Worm (Caenorhabditis elegans) whole organism, L1 larva: Measurements from ENCODE around the gene cdc-48.1.

Experiments used
- aly-2 ChIP-seq: fragments of 150-350 bp; optimal IDR thresholded peaks from 2 replicates; lab custom pipeline; 2014; ENCODE audit warnings: missing biosample characterization, missing genetic modification characterization
- ama-1 ChIP-seq: fragments of 150-350 bp; optimal IDR thresholded peaks from 2 replicates; lab custom pipeline; 2014
- ceh-63 ChIP-seq: fragments of 200-800 bp; sonication (Bioruptor generic); optimal IDR thresholded peaks from 2 replicates; lab custom pipeline; 2018; ENCODE audit warnings: mild to moderate bottlenecking, missing genetic modification characterization, missing compliant biosample characterization
- ceh-8 ChIP-seq: fragments of 200-800 bp; sonication (Bioruptor generic); optimal IDR thresholded peaks from 2 replicates; lab custom pipeline; 2018; ENCODE audit warnings: mild to moderate bottlenecking, missing genetic modification characterization, moderate library complexity, missing compliant biosample characterization
- dpl-1 ChIP-seq, 3 experiments: fragments of 150-350 bp in 2 of 3; sonication (generic microtip) in 1 of 3; optimal IDR thresholded peaks; 2 replicates each; lab custom pipeline; 2014 to 2017; ENCODE audit warnings: missing biosample characterization in 3 of 3, missing genetic modification characterization in 3 of 3, missing genetic modification reagents in 3 of 3
- dsc-1 ChIP-seq: sonication (generic microtip); optimal IDR thresholded peaks from 2 replicates; lab custom pipeline; 2016; ENCODE audit warnings: mild to moderate bottlenecking, missing genetic modification characterization, missing compliant biosample characterization
- efl-1 ChIP-seq, 4 experiments: fragments of 150-350 bp; optimal IDR thresholded peaks in 3 of 4; peaks in 1 of 4; 1 replicate in 1 of 4; 2 replicates in 3 of 4; lab custom pipeline; 2014; ENCODE audit warnings: missing biosample characterization in 2 of 4, missing genetic modification characterization in 2 of 4, missing genetic modification reagents in 2 of 4
- efl-3 ChIP-seq: fragments of 200-800 bp; sonication (Bioruptor generic); optimal IDR thresholded peaks from 2 replicates; lab custom pipeline; 2018; ENCODE audit warnings: mild to moderate bottlenecking, missing genetic modification characterization, missing compliant biosample characterization
- elt-2 ChIP-seq: sonication (generic microtip); optimal IDR thresholded peaks from 2 replicates; lab custom pipeline; 2016; ENCODE audit warnings: missing genetic modification characterization, mild to moderate bottlenecking, inconsistent platforms, missing compliant biosample characterization, missing genetic modification reagents
- elt-3 ChIP-seq, 6 experiments: fragments of 150-350 bp in 1 of 6; sonication (generic microtip); optimal IDR thresholded peaks; 2 replicates each; lab custom pipeline; 2017 to 2018; ENCODE audit warnings: missing biosample characterization in 6 of 6, missing genetic modification characterization in 6 of 6, inconsistent platforms in 1 of 6
- ets-5 ChIP-seq: fragments of 200-800 bp; sonication (Bioruptor generic); IDR thresholded peaks from 2 replicates; pipeline ENCODE4 v1.3.6; 2022; ENCODE audit warnings: missing genetic modification characterization, missing compliant biosample characterization
- fkh-10 ChIP-seq: sonication (generic microtip); optimal IDR thresholded peaks from 2 replicates; lab custom pipeline; 2017; ENCODE audit warnings: missing biosample characterization, missing genetic modification reagents, missing genetic modification characterization
- fkh-4 ChIP-seq: sonication (generic microtip); optimal IDR thresholded peaks from 2 replicates; lab custom pipeline; 2016; ENCODE audit warnings: missing compliant biosample characterization, missing genetic modification characterization, borderline replicate concordance
- fos-1 ChIP-seq: fragments of 150-350 bp; optimal IDR thresholded peaks from 2 replicates; lab custom pipeline; 2014; ENCODE audit warnings: missing biosample characterization, missing genetic modification characterization
- irx-1 ChIP-seq: sonication (generic microtip); optimal IDR thresholded peaks from 2 replicates; lab custom pipeline; 2016; ENCODE audit warnings: missing genetic modification characterization, missing compliant biosample characterization
- isw-1 ChIP-seq: fragments of 200-800 bp; sonication (Bioruptor generic); IDR thresholded peaks from 2 replicates; pipeline ENCODE4 v1.3.6; 2022; ENCODE audit warnings: missing genetic modification characterization, missing compliant biosample characterization
- jun-1 ChIP-seq: fragments of 150-350 bp; optimal IDR thresholded peaks from 2 replicates; lab custom pipeline; 2014; ENCODE audit warnings: missing biosample characterization, missing genetic modification reagents, missing genetic modification characterization
- lin-14 ChIP-seq: fragments of 200-800 bp; sonication (Bioruptor generic); optimal IDR thresholded peaks from 2 replicates; lab custom pipeline; 2018; ENCODE audit warnings: mild to moderate bottlenecking, missing genetic modification characterization, moderate library complexity, missing compliant biosample characterization
- lin-15B ChIP-seq: fragments of 150-350 bp; sonication (generic microtip); optimal IDR thresholded peaks from 3 replicates; lab custom pipeline; 2014; ENCODE audit warnings: missing biosample characterization, missing genetic modification characterization
- lin-35 ChIP-seq, 2 experiments: fragments of 150-350 bp; optimal IDR thresholded peaks; 2 replicates each; lab custom pipeline; 2014; ENCODE audit warnings: missing biosample characterization in 2 of 2, missing genetic modification characterization in 2 of 2, missing genetic modification reagents in 2 of 2
- lin-39 ChIP-seq: fragments of 150-350 bp; optimal IDR thresholded peaks from 2 replicates; lab custom pipeline; 2014; ENCODE audit warnings: missing biosample characterization, missing genetic modification reagents, missing genetic modification characterization
- lir-3 ChIP-seq: sonication (generic microtip); optimal IDR thresholded peaks from 2 replicates; lab custom pipeline; 2016; ENCODE audit warnings: mild to moderate bottlenecking, missing genetic modification characterization, moderate library complexity, missing compliant biosample characterization; ENCODE audit not compliant: poor library complexity
- lsy-2 ChIP-seq, 2 experiments: fragments of 150-350 bp; optimal IDR thresholded peaks; 2 replicates each; lab custom pipeline; 2014; ENCODE audit warnings: missing biosample characterization in 2 of 2, missing genetic modification characterization in 2 of 2
- mab-9 ChIP-seq: fragments of 200-800 bp; sonication (Bioruptor generic); IDR thresholded peaks from 2 replicates; pipeline ENCODE4 v1.3.6; 2022; ENCODE audit warnings: missing genetic modification reagents, missing genetic modification characterization, missing compliant biosample characterization
- mdl-1 ChIP-seq, 2 experiments: fragments of 150-350 bp; optimal IDR thresholded peaks; 2 replicates each; lab custom pipeline; 2014 to 2017; ENCODE audit warnings: missing biosample characterization in 2 of 2, missing genetic modification characterization in 2 of 2, inconsistent platforms in 1 of 2
- nhr-11 ChIP-seq: fragments of 150-350 bp; optimal IDR thresholded peaks from 2 replicates; lab custom pipeline; 2014; ENCODE audit warnings: missing biosample characterization, missing genetic modification characterization
- nhr-237 ChIP-seq: fragments of 150-350 bp; optimal IDR thresholded peaks from 2 replicates; lab custom pipeline; 2014; ENCODE audit warnings: missing biosample characterization, missing genetic modification characterization
- nhr-47 ChIP-seq: sonication (generic microtip); optimal IDR thresholded peaks from 2 replicates; lab custom pipeline; 2016; ENCODE audit warnings: mild to moderate bottlenecking, missing genetic modification characterization, moderate library complexity, missing compliant biosample characterization
- nhr-71 ChIP-seq: sonication (generic microtip); optimal IDR thresholded peaks from 2 replicates; lab custom pipeline; 2016; ENCODE audit warnings: mild to moderate bottlenecking, missing genetic modification characterization, moderate library complexity, missing compliant biosample characterization
- nhr-85 ChIP-seq: sonication (generic microtip); peaks from one replicate; lab custom pipeline; 2016; ENCODE audit warnings: missing genetic modification characterization, inconsistent platforms, missing compliant biosample characterization
- nhr-90 ChIP-seq: sonication (generic microtip); optimal IDR thresholded peaks from 2 replicates; lab custom pipeline; 2016; ENCODE audit warnings: mild to moderate bottlenecking, missing genetic modification characterization, missing compliant biosample characterization; ENCODE audit not compliant: poor library complexity
- pag-3 ChIP-seq: sonication (generic microtip); optimal IDR thresholded peaks from 2 replicates; lab custom pipeline; 2017; ENCODE audit warnings: missing genetic modification characterization, mild to moderate bottlenecking, missing compliant biosample characterization, antibody characterized with exemption, borderline replicate concordance; ENCODE audit not compliant: insufficient read depth
- pax-3 ChIP-seq: fragments of 200-800 bp; sonication (Bioruptor generic); optimal IDR thresholded peaks from 2 replicates; lab custom pipeline; 2018; ENCODE audit warnings: mild to moderate bottlenecking, missing genetic modification characterization, moderate library complexity, missing compliant biosample characterization
- rnt-1 ChIP-seq: sonication (generic microtip); optimal IDR thresholded peaks from 2 replicates; lab custom pipeline; 2016; ENCODE audit warnings: mild to moderate bottlenecking, missing genetic modification characterization, moderate library complexity, missing compliant biosample characterization
- skn-1 ChIP-seq: fragments of 150-350 bp; optimal IDR thresholded peaks from 2 replicates; lab custom pipeline; 2014; ENCODE audit warnings: missing biosample characterization, missing genetic modification characterization
- sox-4 ChIP-seq: sonication (generic microtip); optimal IDR thresholded peaks from 2 replicates; lab custom pipeline; 2016; ENCODE audit warnings: missing genetic modification characterization, missing compliant biosample characterization
- unc-86 ChIP-seq: sonication (generic microtip); optimal IDR thresholded peaks from 2 replicates; lab custom pipeline; 2016; ENCODE audit warnings: missing genetic modification characterization, missing compliant biosample characterization
- unc-98 ChIP-seq: fragments of 200-800 bp; sonication (Bioruptor generic); IDR thresholded peaks from 2 replicates; pipeline ENCODE4 v1.3.6; 2022; ENCODE audit warnings: missing genetic modification characterization, missing compliant biosample characterization
- vab-15 ChIP-seq: sonication (generic microtip); optimal IDR thresholded peaks from 2 replicates; lab custom pipeline; 2017; ENCODE audit warnings: missing genotype, mild to moderate bottlenecking, missing genetic modification characterization, missing compliant biosample characterization
- ztf-11 ChIP-seq, 2 experiments: sonication (generic microtip); optimal IDR thresholded peaks; 2 replicates each; lab custom pipeline; 2016 to 2017; ENCODE audit warnings: missing genetic modification characterization in 2 of 2, missing biosample characterization in 1 of 2, missing compliant biosample characterization in 1 of 2

The cdc-48.1 gene

DNA sequence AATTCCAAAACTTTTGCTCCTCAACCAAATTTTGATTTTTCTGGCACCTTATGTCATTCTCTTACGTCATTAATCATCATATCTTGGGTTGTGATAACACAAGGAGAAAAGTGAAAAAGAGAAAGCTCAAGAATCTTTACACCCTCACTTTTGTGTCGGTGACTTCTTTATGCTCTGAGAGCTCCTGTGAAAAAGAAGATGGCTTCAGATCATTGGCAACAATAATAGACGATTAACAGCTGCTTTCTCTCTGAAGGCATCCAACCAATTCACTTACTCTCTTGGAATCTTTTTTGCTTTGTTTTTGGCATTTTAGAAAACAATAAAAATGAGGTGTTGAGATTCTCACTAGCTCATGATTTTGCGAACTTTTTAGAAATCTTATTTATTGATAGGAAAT, 6.3 kb upstream of the cdc-48.1 start:
- TF ChIP-seq irx-1 (tag; lab: Kevin White, UChicago) (no peak), lin-14 (peak; percentile 79), mdl-1 (tag; optimal IDR thresholded peaks at IDR 0.05; lab: Kevin White, UChicago) (no peak), pag-3 (peak; percentile 86), rnt-1 (tag; lab: Kevin White, UChicago) (peak; percentile 44), efl-1 (optimal IDR thresholded peaks at IDR 0.05; lab: Kevin White, UChicago) (peak in 1 of 2 experiments; percentile 3), efl-1 (GFP tag; optimal IDR thresholded peaks at IDR 0.05 in 1 of 2; lab: Kevin White, UChicago) (no peak), ets-5 (GFP tag; lab: Robert Waterston, UW) (no peak), nhr-71 (tag; lab: Kevin White, UChicago) (peak; percentile 43), lsy-2 (tag; optimal IDR thresholded peaks at IDR 0.05; lab: Kevin White, UChicago) (peak in 1 of 2 experiments; percentile 13)

DNA sequence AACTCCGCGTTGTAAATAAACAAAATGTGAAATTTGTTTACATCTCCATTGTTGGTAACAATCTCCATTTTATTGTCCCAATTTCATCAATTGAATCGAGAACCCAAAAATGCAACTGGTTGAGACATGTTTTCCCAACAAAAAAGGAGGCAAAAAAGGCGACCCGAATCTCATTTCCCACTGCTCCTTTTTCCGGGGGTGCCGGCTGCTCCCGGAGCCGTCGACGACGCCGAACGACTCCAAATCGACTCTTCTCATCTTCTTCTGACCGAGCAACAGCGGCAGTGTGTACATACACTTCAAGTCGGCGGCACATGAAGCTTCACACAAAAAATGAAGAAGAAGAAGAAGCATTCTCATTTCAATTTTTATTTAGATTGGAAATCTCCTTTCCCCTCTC, 3.3 kb upstream of the cdc-48.1 start:
- TF ChIP-seq fkh-4 (tag; lab: Kevin White, UChicago) = no peak
- TF ChIP-seq lin-14 = peak; percentile 30
- TF ChIP-seq, all 84 proteins: peak for 1

DNA sequence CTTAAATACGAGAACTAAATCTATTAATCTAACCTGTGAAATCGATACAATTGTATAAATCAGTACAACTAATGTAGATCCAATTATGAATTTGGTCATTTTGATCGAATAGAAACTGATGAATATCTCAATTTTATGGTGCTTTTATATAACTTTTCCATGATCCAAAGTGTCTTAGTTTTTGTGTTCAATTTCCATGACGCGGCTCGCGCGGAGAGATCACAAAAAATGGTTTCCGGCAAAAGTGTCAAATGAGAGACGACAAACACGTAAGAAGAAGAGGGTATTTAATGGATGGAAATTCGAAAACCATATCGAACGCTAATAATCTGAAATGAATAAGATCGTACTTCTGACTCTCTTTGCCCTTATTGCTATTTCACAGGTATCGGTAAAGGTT, 1.4 kb upstream of the cdc-48.1 start, which contains the start of the genes C06A1.6 and C06A1.7:
C06A1.6 (minus strand) TSS at position 101 of the 400 bp plus-strand sequence.
C06A1.7 (plus strand) TSS at position 314 of the 400 bp plus-strand sequence.
- no peak for TF ChIP-seq efl-1 (optimal IDR thresholded peaks at IDR 0.05; lab: Kevin White, UChicago)
- TF ChIP-seq efl-1 (GFP tag; optimal IDR thresholded peaks at IDR 0.05 in 1 of 2; lab: Kevin White, UChicago) = peak in 1 of 2 experiments; percentile 30
- TF ChIP-seq skn-1 (tag; lab: Kevin White, UChicago) = no peak
- TF ChIP-seq, all 84 proteins: peak for 1

DNA sequence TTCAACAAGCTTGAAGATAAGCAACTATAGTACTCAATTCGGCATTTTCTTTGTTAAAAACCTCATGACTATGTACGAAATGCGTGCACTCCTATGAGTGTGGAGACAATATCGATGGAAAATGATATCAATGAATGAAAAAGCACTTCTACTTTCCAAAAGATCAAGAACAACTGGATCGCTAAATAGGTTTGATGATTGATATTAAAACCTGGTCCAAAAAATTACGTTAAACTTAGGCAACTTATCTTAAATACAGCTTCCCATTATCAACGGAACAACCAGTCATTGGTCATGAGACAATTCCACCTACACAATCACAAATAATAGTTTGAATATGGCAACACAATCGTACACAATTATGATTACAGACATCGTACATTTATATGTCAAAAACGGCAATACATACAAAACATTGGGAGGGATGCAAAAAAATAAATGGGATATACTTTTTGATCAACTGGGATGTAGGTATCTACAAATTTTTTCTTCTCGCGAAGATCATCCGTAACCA, 3.5 kb downstream of the cdc-48.1 start:
- TF ChIP-seq lin-35 (GFP tag; optimal IDR thresholded peaks at IDR 0.05; lab: Kevin White, UChicago) = peak in 1 of 2 experiments; percentile 7
- peak; percentile 3 for TF ChIP-seq nhr-47
- peak; percentile 65 for TF ChIP-seq nhr-85 (tag; lab: Kevin White, UChicago)
- TF ChIP-seq efl-3 = no peak
- peak; percentile 3 for TF ChIP-seq ama-1 (lab: Kevin White, UChicago)
- no peak for TF ChIP-seq ztf-11 (tag; optimal IDR thresholded peaks at IDR 0.05; lab: Kevin White, UChicago)
- TF ChIP-seq pax-3 (tag; lab: Kevin White, UChicago) = peak; percentile 35
- no peak for TF ChIP-seq vab-15
- TF ChIP-seq elt-2 (tag; lab: Kevin White, UChicago) = peak; percentile 66
- TF ChIP-seq nhr-71 (tag; lab: Kevin White, UChicago) = peak; percentile 15
- TF ChIP-seq fkh-10 (GFP tag; lab: Kevin White, UChicago) = no peak
- no peak for TF ChIP-seq efl-1 (optimal IDR thresholded peaks at IDR 0.05; lab: Kevin White, UChicago)
- TF ChIP-seq efl-1 (GFP tag; optimal IDR thresholded peaks at IDR 0.05 in 1 of 2; lab: Kevin White, UChicago) = peak in 1 of 2 experiments; percentile 83
- peak; percentile 27 for TF ChIP-seq lir-3 (tag; lab: Kevin White, UChicago)
- peak; percentile 63 for TF ChIP-seq aly-2 (tag; lab: Kevin White, UChicago)
- no peak for TF ChIP-seq elt-3 (tag; optimal IDR thresholded peaks at IDR 0.05; lab: Kevin White, UChicago)
- TF ChIP-seq, all 84 proteins: peak for 10

DNA sequence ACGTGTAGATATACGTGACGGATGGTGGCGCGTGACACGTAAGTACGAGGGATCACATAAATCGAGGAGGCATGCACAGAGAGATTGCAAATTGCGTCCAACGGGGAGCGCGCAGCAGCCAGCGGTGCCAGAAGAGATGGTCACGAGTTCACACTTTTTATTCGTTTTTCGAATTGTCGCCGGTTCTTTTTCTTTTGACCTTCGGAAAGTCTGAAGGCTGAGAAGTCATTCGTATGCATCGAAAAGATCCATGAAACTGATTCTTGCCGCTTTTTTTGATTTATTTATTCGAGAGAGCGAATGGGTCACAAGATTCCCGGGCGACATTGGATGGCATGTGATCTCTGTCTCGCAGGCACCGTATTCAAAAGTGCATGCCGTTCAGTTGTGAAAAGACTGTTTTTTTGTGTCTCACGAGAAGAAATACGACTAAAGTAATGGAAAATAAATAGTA, 4.2 kb downstream of the cdc-48.1 start:
- TF ChIP-seq nhr-237 (tag; lab: Kevin White, UChicago) (no peak), sox-4 (peak; percentile 70), efl-3 (peak; percentile 69), pag-3 (no peak), ceh-63 (GFP tag; lab: Kevin White, UChicago) (no peak), lin-39 (tag; lab: Kevin White, UChicago) (peak; percentile 64), dsc-1 (tag; lab: Kevin White, UChicago) (peak; percentile 70), lin-15B (tag; lab: Kevin White, UChicago) (no peak), pax-3 (tag; lab: Kevin White, UChicago) (peak; percentile 77), isw-1 (GFP tag; lab: Robert Waterston, UW) (peak; percentile 58), jun-1 (peak; percentile 43), elt-3 (tag; optimal IDR thresholded peaks at IDR 0.05; lab: Kevin White, UChicago) (peak in 2 of 6 experiments; percentile 45 to 52), mab-9 (GFP tag; lab: Robert Waterston, UW) (peak; percentile 87), nhr-90 (tag; lab: Kevin White, UChicago) (peak; percentile 79), dpl-1 (GFP tag; optimal IDR thresholded peaks at IDR 0.05; lab: Kevin White, UChicago) (peak; percentile 47 to 65 (median 58)), lin-35 (GFP tag; optimal IDR thresholded peaks at IDR 0.05; lab: Kevin White, UChicago) (peak; percentile 66 to 78), ceh-8 (GFP tag; lab: Kevin White, UChicago) (no peak), fos-1 (no peak), unc-86 (tag; lab: Kevin White, UChicago) (peak; percentile 78), nhr-11 (tag; lab: Kevin White, UChicago) (peak; percentile 61), unc-98 (no peak), aly-2 (tag; lab: Kevin White, UChicago) (no peak)
